Worm (Caenorhabditis elegans) whole organism, L4/young adult: ENCODE results near the gene mboa-3.

Experiments
- W03F9.2 ChIP-seq: fragments of 150-350 bp; optimal IDR thresholded peaks from 2 replicates; lab custom pipeline; 2014; ENCODE audit warnings: missing biosample characterization, missing genetic modification characterization
- dao-5 ChIP-seq: sonication (generic microtip); optimal IDR thresholded peaks from 2 replicates; lab custom pipeline; 2016; ENCODE audit warnings: missing genotype, missing genetic modification characterization, moderate library complexity, missing compliant biosample characterization

- TF ChIP-seq dao-5 (tag; lab: Kevin White, UChicago) (no peak), W03F9.2 (tag; lab: Kevin White, UChicago) (no peak)
These were observed 7.2 kb downstream of the mboa-3 start for ce11 chrX:5515459-5515858.
